Worm (Caenorhabditis elegans): ENCODE results near the gene dcs-1.

Gene dcs-1

ce11 chrV:20090698-20091313 lies at the start of gene dcs-1, which contains the start of gene sec-23 (continued):
- TF ChIP-seq ztf-4 (tag; optimal IDR thresholded peaks at IDR 0.05) (no peak), C16A3.4 (tag; optimal IDR thresholded peaks at IDR 0.05) (no peak), unc-62 (GFP tag; optimal IDR thresholded peaks at IDR 0.05) (no peak), nhr-19 (GFP tag; conservative IDR thresholded peaks at IDR 0.05) (no peak), zip-4 (GFP tag; optimal IDR thresholded peaks at IDR 0.05) (no peak), xbp-1 (tag; optimal IDR thresholded peaks at IDR 0.05) (peak; percentile 18), ceh-82 (tag; optimal IDR thresholded peaks at IDR 0.05) (peak in 1 of 3 experiments; percentile 20), mab-9 (GFP tag; IDR thresholded peaks at IDR 0.05) (no peak), egl-13 (tag; optimal IDR thresholded peaks at IDR 0.05) (no peak), pqm-1 (tag; optimal IDR thresholded peaks at IDR 0.05) (no peak), lin-15B (tag; optimal IDR thresholded peaks at IDR 0.05) (no peak), ztf-11 (tag; optimal IDR thresholded peaks at IDR 0.05) (no peak), aly-2 (tag; optimal IDR thresholded peaks at IDR 0.05) (no peak), vab-15 (tag; optimal IDR thresholded peaks at IDR 0.05) (no peak), zag-1 (tag; optimal IDR thresholded peaks at IDR 0.05) (no peak), C34B4.2 (tag; optimal IDR thresholded peaks at IDR 0.05) (no peak), nhr-90 (tag; optimal IDR thresholded peaks at IDR 0.05; ENCODE audit: poor library complexity) (no peak), mef-2 (tag; optimal IDR thresholded peaks at IDR 0.05) (no peak), unc-30 (tag; optimal IDR thresholded peaks at IDR 0.05) (no peak), snpc-4 (tag; optimal IDR thresholded peaks at IDR 0.05) (no peak), lir-3 (tag; optimal IDR thresholded peaks at IDR 0.05; ENCODE audit: poor library complexity) (no peak), nhr-84 (tag; optimal IDR thresholded peaks at IDR 0.05) (no peak), nhr-71 (tag; optimal IDR thresholded peaks at IDR 0.05) (peak; percentile 20), C04F5.9 (tag; optimal IDR thresholded peaks at IDR 0.05) (no peak), nhr-237 (tag; optimal IDR thresholded peaks at IDR 0.05) (no peak), tlp-1 (tag; optimal IDR thresholded peaks at IDR 0.05) (no peak), Y116A8C.19 (tag; optimal IDR thresholded peaks at IDR 0.05; ENCODE audit: borderline replicate concordance) (no peak), alr-1 (tag; optimal IDR thresholded peaks at IDR 0.05; ENCODE audit: borderline replicate concordance) (no peak), fos-1 (tag; optimal IDR thresholded peaks at IDR 0.05) (no peak), nhr-76 (tag; optimal IDR thresholded peaks at IDR 0.05) (no peak), ceh-88 (GFP tag; IDR thresholded peaks at IDR 0.05) (no peak), mdl-1 (tag; optimal IDR thresholded peaks at IDR 0.05) (peak in 1 of 2 experiments; percentile 6)

ce11 chrV:20138407-20139044 lies 48.0 kb upstream of the dcs-1 start, which contains the start of gene Y113G7A.14:
TSS of gene Y113G7A.14 (minus strand) at chrV:20138457.
- no peak for TF ChIP-seq elt-3 (tag; optimal IDR thresholded peaks at IDR 0.05)
- TF ChIP-seq egl-27 (tag; optimal IDR thresholded peaks at IDR 0.05), result no peak
- no peak for TF ChIP-seq fkh-4 (tag; optimal IDR thresholded peaks at IDR 0.05; ENCODE audit: borderline replicate concordance)
- no peak for TF ChIP-seq lin-35 (GFP tag; optimal IDR thresholded peaks at IDR 0.05)
- no peak for TF ChIP-seq unc-130 (tag; optimal IDR thresholded peaks at IDR 0.05)
- no peak for TF ChIP-seq pqm-1 (tag; optimal IDR thresholded peaks at IDR 0.05)
- TF ChIP-seq jun-1 (tag; optimal IDR thresholded peaks at IDR 0.05), result no peak
- TF ChIP-seq mdl-1 (tag; optimal IDR thresholded peaks at IDR 0.05), result no peak
- no peak for TF ChIP-seq nhr-71 (tag; optimal IDR thresholded peaks at IDR 0.05)
- no peak for TF ChIP-seq nhr-19 (GFP tag; conservative IDR thresholded peaks at IDR 0.05)
- no peak for TF ChIP-seq ceh-90 (tag; optimal IDR thresholded peaks at IDR 0.05)
- TF ChIP-seq dpl-1 (GFP tag; optimal IDR thresholded peaks at IDR 0.05), result no peak
- no peak for TF ChIP-seq pag-3 (tag; optimal IDR thresholded peaks at IDR 0.05; ENCODE audit: borderline replicate concordance, insufficient read depth)
- no peak for TF ChIP-seq blmp-1 (tag; optimal IDR thresholded peaks at IDR 0.05)
- TF ChIP-seq sox-4 (tag; optimal IDR thresholded peaks at IDR 0.05), result no peak
- TF ChIP-seq nhr-20 (tag; optimal IDR thresholded peaks at IDR 0.05), result no peak
- no peak for TF ChIP-seq fkh-8 (tag; optimal IDR thresholded peaks at IDR 0.05)
- no peak for TF ChIP-seq mef-2 (tag; optimal IDR thresholded peaks at IDR 0.05)

Data from whole organism, L1 larva.